Fruit fly (Drosophila melanogaster) whole organism, wandering third instar larva: ENCODE data around the gene Lint-O.

ENCODE experiments used
- Abd-B ChIP-seq: fragments of >200 bp; optimal IDR thresholded peaks from 2 replicates; lab custom pipeline; 2017; ENCODE audit warnings: missing biosample characterization, missing genetic modification characterization
- CG9705 ChIP-seq: fragments of 200-800 bp; sonication (Bioruptor generic); optimal IDR thresholded peaks from 2 replicates; lab custom pipeline; 2018; ENCODE audit warnings: missing biosample characterization, mild to moderate bottlenecking, missing genetic modification characterization
- CrebA ChIP-seq: fragments of 200-800 bp; sonication (Bioruptor generic); optimal IDR thresholded peaks from 2 replicates; lab custom pipeline; 2016; ENCODE audit warnings: missing biosample characterization, mild to moderate bottlenecking, missing genetic modification characterization, borderline replicate concordance
- Dfd ChIP-seq: fragments of >200 bp; optimal IDR thresholded peaks from 2 replicates; lab custom pipeline; 2017; ENCODE audit warnings: missing biosample characterization, missing genetic modification characterization
- HLH106 ChIP-seq: fragments of 200-800 bp; optimal IDR thresholded peaks from 3 replicates; lab custom pipeline; 2019; ENCODE audit warnings: missing biosample characterization, mild to moderate bottlenecking, missing genetic modification characterization, moderate library complexity
- Hnf4 ChIP-seq: fragments of 200-800 bp; sonication (Bioruptor generic); optimal IDR thresholded peaks from 2 replicates; lab custom pipeline; 2016; ENCODE audit warnings: missing biosample characterization, mild to moderate bottlenecking, missing genetic modification characterization
- Hr78 ChIP-seq: fragments of >200 bp; optimal IDR thresholded peaks from 2 replicates; lab custom pipeline; 2017; ENCODE audit warnings: missing biosample characterization, missing genetic modification characterization
- Jra ChIP-seq: sonication (Bioruptor generic); optimal IDR thresholded peaks from 2 replicates; lab custom pipeline; 2016; ENCODE audit warnings: missing biosample characterization, missing genetic modification characterization
- Mio ChIP-seq: sonication (Bioruptor generic); optimal IDR thresholded peaks from 2 replicates; lab custom pipeline; 2016; ENCODE audit warnings: missing biosample characterization, missing genetic modification characterization
- Rel ChIP-seq, 2 experiments: fragments of 200-800 bp; sonication (Bioruptor generic) in 1 of 2; optimal IDR thresholded peaks; 2 replicates in 1 of 2; 3 replicates in 1 of 2; lab custom pipeline; 2016 to 2019; ENCODE audit warnings: mild to moderate bottlenecking in 2 of 2, missing biosample characterization in 2 of 2, missing genetic modification characterization in 2 of 2, moderate library complexity in 1 of 2
- Vsx2 ChIP-seq: fragments of 200-300, 225-300 bp; sonication (Bioruptor generic); optimal IDR thresholded peaks from 2 replicates; lab custom pipeline; 2018; ENCODE audit warnings: missing biosample characterization, missing genetic modification characterization; ENCODE audit not compliant: partially characterized antibody
- br ChIP-seq: fragments of 200-800 bp; sonication (Bioruptor generic); optimal IDR thresholded peaks from 2 replicates; lab custom pipeline; 2016; ENCODE audit warnings: missing biosample characterization, missing genetic modification characterization
- brk ChIP-seq: fragments of 200-800 bp; sonication (Bioruptor generic); optimal IDR thresholded peaks from 2 replicates; lab custom pipeline; 2016; ENCODE audit warnings: missing biosample characterization, mild to moderate bottlenecking, missing genetic modification characterization
- dl ChIP-seq, 2 experiments: fragments of 175-275, 200-275 bp in 1 of 2; fragments of 200-275 bp in 1 of 2; sonication (Bioruptor generic); optimal IDR thresholded peaks; lab custom pipeline; 2018; ENCODE audit warnings: mild to moderate bottlenecking in 2 of 2, missing biosample characterization in 2 of 2, missing genetic modification characterization in 2 of 2, moderate library complexity in 2 of 2; ENCODE audit not compliant: partially characterized antibody in 2 of 2, insufficient read depth in 1 of 2
- dmrt93B ChIP-seq: fragments of 200-800 bp; sonication (Bioruptor generic); optimal IDR thresholded peaks from 2 replicates; lab custom pipeline; 2018; ENCODE audit warnings: missing biosample characterization, mild to moderate bottlenecking, missing genetic modification characterization
- dsf ChIP-seq: sonication (Bioruptor generic); optimal IDR thresholded peaks from 2 replicates; lab custom pipeline; 2016; ENCODE audit warnings: missing biosample characterization, missing genetic modification characterization, borderline replicate concordance
- foxo ChIP-seq, 2 experiments: fragments of 200-800 bp; sonication (Bioruptor generic); optimal IDR thresholded peaks; 2 replicates in 1 of 2; 3 replicates in 1 of 2; lab custom pipeline; 2016 to 2017; ENCODE audit warnings: missing biosample characterization in 2 of 2, missing genetic modification characterization in 2 of 2
- h ChIP-seq: fragments of 200-800 bp; sonication (Bioruptor generic); optimal IDR thresholded peaks from 3 replicates; lab custom pipeline; 2016; ENCODE audit warnings: missing biosample characterization, mild to moderate bottlenecking, missing genetic modification characterization
- jim ChIP-seq: fragments of 175-275, 200-325 bp; sonication (Bioruptor generic); optimal IDR thresholded peaks from 2 replicates; lab custom pipeline; 2016; ENCODE audit warnings: missing biosample characterization, mild to moderate bottlenecking, missing genetic modification characterization
- lola ChIP-seq: fragments of >200 bp; optimal IDR thresholded peaks from 2 replicates; lab custom pipeline; 2017; ENCODE audit warnings: missing biosample characterization, missing genetic modification characterization
- pan ChIP-seq: fragments of >200 bp; optimal IDR thresholded peaks from 2 replicates; lab custom pipeline; 2017
- psq ChIP-seq: fragments of 200-800 bp; sonication (Bioruptor generic); optimal IDR thresholded peaks from 3 replicates; lab custom pipeline; 2017; ENCODE audit warnings: missing biosample characterization, mild to moderate bottlenecking, missing genetic modification characterization, moderate library complexity
- rgr ChIP-seq: fragments of 200-800 bp; sonication (Bioruptor generic); optimal IDR thresholded peaks from 3 replicates; lab custom pipeline; 2016; ENCODE audit warnings: missing biosample characterization, mild to moderate bottlenecking, missing genetic modification characterization
- sage ChIP-seq: fragments of 200-800 bp; sonication (Bioruptor generic); optimal IDR thresholded peaks from 2 replicates; lab custom pipeline; 2016; ENCODE audit warnings: missing biosample characterization, mild to moderate bottlenecking, missing genetic modification characterization
- sv ChIP-seq: fragments of 200-800 bp; sonication (Bioruptor generic); optimal IDR thresholded peaks from 3 replicates; lab custom pipeline; 2016; ENCODE audit warnings: missing biosample characterization, missing genetic modification characterization
- usp ChIP-seq: fragments of >200 bp; optimal IDR thresholded peaks from 2 replicates; lab custom pipeline; 2017; ENCODE audit warnings: missing biosample characterization, missing genetic modification characterization

Gene Lint-O

dm6 chrX:2698064-2698894 lies at the start of gene Lint-O, which contains the start of gene Spg7:
Lint-O (plus strand) TSS chrX:2698701.
Spg7 (minus strand) TSS chrX:2698211.
- TF ChIP-seq Rel (GFP tag; optimal IDR thresholded peaks at IDR 0.05; lab: Kevin White, UChicago) (no peak), Rel (tag; optimal IDR thresholded peaks at IDR 0.05; lab: Kevin White, UChicago) (no peak), Dfd (GFP tag; lab: Kevin White, UChicago) (no peak), br (GFP tag; lab: Kevin White, UChicago) (no peak), Jra (GFP tag; lab: Kevin White, UChicago) (no peak), Abd-B (GFP tag; lab: Kevin White, UChicago) (no peak), Hr78 (no peak), CG9705 (no peak), lola (GFP tag; lab: Kevin White, UChicago) (no peak), dmrt93B (no peak), jim (no peak), psq (GFP tag; lab: Kevin White, UChicago) (no peak)

- TF ChIP-seq Rel (GFP tag; optimal IDR thresholded peaks at IDR 0.05; lab: Kevin White, UChicago): no peak
- no peak for TF ChIP-seq Rel (tag; optimal IDR thresholded peaks at IDR 0.05; lab: Kevin White, UChicago)
- peak; percentile 43 for TF ChIP-seq h
These were observed 49.5 kb upstream of the Lint-O start for dm6 chrX:2648959-2649358.

- TF ChIP-seq h: no peak
- no peak for TF ChIP-seq dsf (GFP tag; lab: Kevin White, UChicago)
- TF ChIP-seq rgr (GFP tag; lab: Kevin White, UChicago): no peak
- no peak for TF ChIP-seq Rel (GFP tag; optimal IDR thresholded peaks at IDR 0.05; lab: Kevin White, UChicago)
- no peak for TF ChIP-seq Rel (tag; optimal IDR thresholded peaks at IDR 0.05; lab: Kevin White, UChicago)
- TF ChIP-seq HLH106 (tag; lab: Kevin White, UChicago): no peak
- no peak for TF ChIP-seq foxo (GFP tag; optimal IDR thresholded peaks at IDR 0.05; lab: Kevin White, UChicago)
- no peak for TF ChIP-seq dmrt93B
- no peak for TF ChIP-seq Mio (GFP tag; lab: Kevin White, UChicago)
- TF ChIP-seq CrebA: no peak
- no peak for TF ChIP-seq Vsx2
- TF ChIP-seq dl (GFP tag; optimal IDR thresholded peaks at IDR 0.05; lab: Kevin White, UChicago; ENCODE audit: insufficient read depth in 1 of 2, partially characterized antibody in 2 of 2): no peak
- TF ChIP-seq usp: no peak
These were observed 47.4 kb upstream of the Lint-O start for dm6 chrX:2651128-2651527.

dm6 chrX:2652124-2652923 lies 46.2 kb upstream of the Lint-O start:
- no peak for TF ChIP-seq Dfd (GFP tag; lab: Kevin White, UChicago)
- TF ChIP-seq CG9705: no peak
- TF ChIP-seq sv: no peak
- TF ChIP-seq sage (GFP tag; lab: Kevin White, UChicago): no peak
- no peak for TF ChIP-seq Hnf4 (GFP tag; lab: Kevin White, UChicago)
- TF ChIP-seq dl (GFP tag; optimal IDR thresholded peaks at IDR 0.05; lab: Kevin White, UChicago; ENCODE audit: insufficient read depth in 1 of 2, partially characterized antibody in 2 of 2): peak in 1 of 2 experiments; percentile 66
- TF ChIP-seq br (GFP tag; lab: Kevin White, UChicago): no peak
- no peak for TF ChIP-seq rgr (GFP tag; lab: Kevin White, UChicago)
- peak; percentile 25 for TF ChIP-seq psq (GFP tag; lab: Kevin White, UChicago)
- peak; percentile 21 for TF ChIP-seq CrebA
- TF ChIP-seq Rel (GFP tag; optimal IDR thresholded peaks at IDR 0.05; lab: Kevin White, UChicago): peak; percentile 6
- TF ChIP-seq Rel (tag; optimal IDR thresholded peaks at IDR 0.05; lab: Kevin White, UChicago): peak; percentile 98
- TF ChIP-seq lola (GFP tag; lab: Kevin White, UChicago): no peak
- TF ChIP-seq pan (lab: Kevin White, UChicago): no peak
- TF ChIP-seq brk: no peak
- peak; percentile 18 for TF ChIP-seq Jra (GFP tag; lab: Kevin White, UChicago)
- no peak for TF ChIP-seq HLH106 (tag; lab: Kevin White, UChicago)
- no peak for TF ChIP-seq jim
